Worm (Caenorhabditis elegans): ENCODE results near the gene wdr-5.1.

ce11 chrIII:3716073-3716659 is 11.1 kb downstream of the wdr-5.1 start:
- TF ChIP-seq nhr-12 (tag; optimal IDR thresholded peaks at IDR 0.05) (no peak), nhr-76 (tag; optimal IDR thresholded peaks at IDR 0.05) (no peak), unc-62 (GFP tag; optimal IDR thresholded peaks at IDR 0.05) (no peak), elt-2 (tag; optimal IDR thresholded peaks at IDR 0.05) (no peak), dpl-1 (GFP tag; optimal IDR thresholded peaks at IDR 0.05) (no peak), nhr-11 (tag; optimal IDR thresholded peaks at IDR 0.05) (no peak), jun-1 (tag; optimal IDR thresholded peaks at IDR 0.05) (no peak), lin-15B (tag; optimal IDR thresholded peaks at IDR 0.05) (no peak), snpc-4 (tag; optimal IDR thresholded peaks at IDR 0.05) (no peak)
